Fruit fly (Drosophila melanogaster) whole organism, embryonic: ENCODE data around the gene Muc68D.

ENCODE experiments used
- ATbp ChIP-seq: fragments of 200-800 bp; sonication (Bioruptor generic); optimal IDR thresholded peaks from 2 replicates; lab custom pipeline; 2017; ENCODE audit warnings: missing biosample characterization, mild to moderate bottlenecking, missing genetic modification characterization, missing genetic modification reagents
- Adf1 ChIP-seq: fragments of 200-800 bp; sonication (Bioruptor generic); IDR thresholded peaks from 2 replicates; pipeline ENCODE4 v1.3.6; 2022; ENCODE audit warnings: missing biosample characterization, missing genetic modification characterization
- B-H1 ChIP-seq: fragments of 200-800 bp; sonication (Bioruptor generic); IDR thresholded peaks from 3 replicates; pipeline ENCODE4 v1.3.6; 2022; ENCODE audit warnings: missing biosample characterization, missing genetic modification characterization
- Bdp1 ChIP-seq: fragments of 200-800 bp; sonication (Bioruptor generic); optimal IDR thresholded peaks from 3 replicates; lab custom pipeline; 2016; ENCODE audit warnings: missing biosample characterization, missing genetic modification characterization
- CG10321 ChIP-seq: fragments of 200-800 bp; sonication (Bioruptor generic); IDR thresholded peaks from 2 replicates; pipeline ENCODE4 v1.3.6; 2022; ENCODE audit warnings: missing biosample characterization, missing genetic modification characterization
- CG10543 ChIP-seq: fragments of 200-800 bp; sonication (Bioruptor generic); optimal IDR thresholded peaks from 3 replicates; lab custom pipeline; 2017; ENCODE audit warnings: missing biosample characterization, mild to moderate bottlenecking, missing genetic modification characterization, moderate library complexity
- CG12155 ChIP-seq: fragments of 200-800 bp; sonication (Bioruptor generic); optimal IDR thresholded peaks from 3 replicates; lab custom pipeline; 2016; ENCODE audit warnings: missing biosample characterization, missing genetic modification characterization
- CG12219 ChIP-seq: fragments of 200-800 bp; sonication (Bioruptor generic); optimal IDR thresholded peaks from 3 replicates; lab custom pipeline; 2018; ENCODE audit warnings: missing biosample characterization, mild to moderate bottlenecking, missing genetic modification characterization
- CG13424 ChIP-seq: fragments of 200-800 bp; sonication (Bioruptor generic); optimal IDR thresholded peaks from 2 replicates; lab custom pipeline; 2019; ENCODE audit warnings: missing biosample characterization, mild to moderate bottlenecking, missing genetic modification characterization, moderate library complexity
- CG14710 ChIP-seq: fragments of 200-800 bp; sonication (Bioruptor generic); optimal IDR thresholded peaks from 3 replicates; lab custom pipeline; 2019; ENCODE audit warnings: missing biosample characterization, mild to moderate bottlenecking, missing genetic modification characterization, moderate library complexity
- CG15011 ChIP-seq: fragments of 200-800 bp; sonication (Bioruptor generic); optimal IDR thresholded peaks from 3 replicates; lab custom pipeline; 2018; ENCODE audit warnings: missing biosample characterization, mild to moderate bottlenecking, missing genetic modification characterization
- CG16863 ChIP-seq: fragments of 200-800 bp; sonication (Bioruptor generic); optimal IDR thresholded peaks from 3 replicates; lab custom pipeline; 2016; ENCODE audit warnings: missing biosample characterization, missing genetic modification characterization
- CG17328 ChIP-seq: fragments of 200-800 bp; sonication (Bioruptor generic); IDR thresholded peaks from 2 replicates; pipeline ENCODE4 v1.3.6; 2022; ENCODE audit warnings: missing biosample characterization, missing genetic modification characterization
- CG18764 ChIP-seq: fragments of 200-800 bp; sonication (Bioruptor generic); optimal IDR thresholded peaks from 3 replicates; lab custom pipeline; 2016; ENCODE audit warnings: missing biosample characterization, missing genetic modification characterization
- CG2889 ChIP-seq: fragments of 200-800 bp; sonication (Bioruptor generic); IDR thresholded peaks from 3 replicates; pipeline ENCODE4 v1.3.6; 2022; ENCODE audit warnings: missing biosample characterization, missing genetic modification characterization
- CG30403 ChIP-seq: fragments of 200-800 bp; sonication (Bioruptor generic); optimal IDR thresholded peaks from 3 replicates; lab custom pipeline; 2016; ENCODE audit warnings: missing biosample characterization, missing genetic modification characterization
- CG31224 ChIP-seq: fragments of 200-800 bp; sonication (Bioruptor generic); IDR thresholded peaks from 2 replicates; pipeline ENCODE4 v1.3.6; 2022; ENCODE audit warnings: missing biosample characterization, missing genetic modification characterization
- CG31388 ChIP-seq: fragments of 200-800 bp; sonication (Bioruptor generic); optimal IDR thresholded peaks from 2 replicates; lab custom pipeline; 2016; ENCODE audit warnings: missing biosample characterization, missing genetic modification characterization
- CG4424 ChIP-seq: fragments of 200-800 bp; sonication (Bioruptor generic); optimal IDR thresholded peaks from 3 replicates; lab custom pipeline; 2016; ENCODE audit warnings: missing biosample characterization, missing genetic modification characterization
- CG4617 ChIP-seq: fragments of 200-800 bp; sonication (Bioruptor generic); optimal IDR thresholded peaks from 3 replicates; lab custom pipeline; 2016; ENCODE audit warnings: missing biosample characterization, missing genetic modification characterization, borderline replicate concordance
- CG5245 ChIP-seq: fragments of 200-800 bp; sonication (Bioruptor generic); optimal IDR thresholded peaks from 3 replicates; lab custom pipeline; 2016; ENCODE audit warnings: missing biosample characterization, missing genetic modification characterization
- CG6689 ChIP-seq: fragments of 200-800 bp; sonication (Bioruptor generic); IDR thresholded peaks from 2 replicates; pipeline ENCODE4 v1.3.6; 2022; ENCODE audit warnings: missing biosample characterization, missing genetic modification characterization
- CG9215 ChIP-seq: fragments of 200-800 bp; sonication (Bioruptor generic); IDR thresholded peaks from 2 replicates; pipeline ENCODE4 v1.3.6; 2022; ENCODE audit warnings: missing biosample characterization, missing genetic modification characterization
- CG9727 ChIP-seq: fragments of 200-800 bp; sonication (Bioruptor generic); optimal IDR thresholded peaks from 3 replicates; lab custom pipeline; 2017; ENCODE audit warnings: missing biosample characterization, mild to moderate bottlenecking, missing genetic modification characterization
- E2f1 ChIP-seq: fragments of 200-800 bp; sonication (Bioruptor generic); IDR thresholded peaks from 2 replicates; pipeline ENCODE4 v1.3.6; 2022; ENCODE audit warnings: missing biosample characterization, missing genetic modification characterization
- Fer2 ChIP-seq: fragments of 200-800 bp; sonication (Bioruptor generic); optimal IDR thresholded peaks from 2 replicates; lab custom pipeline; 2018; ENCODE audit warnings: missing biosample characterization, mild to moderate bottlenecking, missing genetic modification characterization, moderate library complexity
- Hey ChIP-seq: fragments of 200-800 bp; sonication (Bioruptor generic); optimal IDR thresholded peaks from 3 replicates; lab custom pipeline; 2018; ENCODE audit warnings: missing biosample characterization, mild to moderate bottlenecking, missing genetic modification characterization
- MBD-R2 ChIP-seq: fragments of 200-800 bp; sonication (Bioruptor generic); IDR thresholded peaks from 2 replicates; pipeline ENCODE4 v1.3.6; 2022; ENCODE audit warnings: missing biosample characterization, missing genetic modification characterization
- NFAT ChIP-seq: fragments of 200-800 bp; sonication (Bioruptor generic); IDR thresholded peaks from 2 replicates; pipeline ENCODE4 v1.3.6; 2022; ENCODE audit warnings: missing biosample characterization, missing genetic modification characterization
- NfI ChIP-seq: fragments of 200-800 bp; sonication (Bioruptor generic); optimal IDR thresholded peaks from 3 replicates; lab custom pipeline; 2018; ENCODE audit warnings: missing biosample characterization, mild to moderate bottlenecking, missing genetic modification characterization, moderate library complexity
- Oli ChIP-seq: fragments of 200-800 bp; sonication (Bioruptor generic); optimal IDR thresholded peaks from 2 replicates; lab custom pipeline; 2018; ENCODE audit warnings: missing biosample characterization, mild to moderate bottlenecking, missing genetic modification characterization, moderate library complexity
- Ptx1 ChIP-seq: fragments of 200-800 bp; sonication (Bioruptor generic); IDR thresholded peaks from 2 replicates; pipeline ENCODE4 v1.3.6; 2022; ENCODE audit warnings: missing biosample characterization, missing genetic modification characterization
- Six4 ChIP-seq: fragments of 200-800 bp; sonication (Bioruptor generic); optimal IDR thresholded peaks from 2 replicates; lab custom pipeline; 2016; ENCODE audit warnings: missing biosample characterization, missing genetic modification characterization
- Taf1 ChIP-seq: fragments of 200-800 bp; sonication (Bioruptor generic); IDR thresholded peaks from 2 replicates; pipeline ENCODE4 v1.3.6; 2022; ENCODE audit warnings: missing biosample characterization, missing genetic modification characterization
- Xbp1 ChIP-seq: fragments of 200-800 bp; sonication (Bioruptor generic); optimal IDR thresholded peaks from 3 replicates; lab custom pipeline; 2016; ENCODE audit warnings: missing biosample characterization, mild to moderate bottlenecking, missing genetic modification characterization
- Xrp1 ChIP-seq: fragments of 200-800 bp; sonication (Bioruptor generic); IDR thresholded peaks from 2 replicates; pipeline ENCODE4 v1.3.6; 2022; ENCODE audit warnings: missing biosample characterization, missing genetic modification characterization
- ci ChIP-seq: fragments of 200-800 bp; sonication (Bioruptor generic); IDR thresholded peaks from 3 replicates; pipeline ENCODE4 v1.3.6; 2022; ENCODE audit warnings: missing biosample characterization, missing genetic modification characterization
- esg ChIP-seq: fragments of 200-800 bp; sonication (Bioruptor generic); conservative IDR thresholded peaks from 2 replicates; pipeline ENCODE4 v1.3.6; 2022; ENCODE audit warnings: missing biosample characterization, missing genetic modification characterization
- gro ChIP-seq: fragments of 200-800 bp; sonication (Bioruptor generic); optimal IDR thresholded peaks from 2 replicates; lab custom pipeline; 2016; ENCODE audit warnings: missing biosample characterization, missing genetic modification characterization
- gsb ChIP-seq: fragments of 200-800 bp; sonication (Bioruptor generic); IDR thresholded peaks from 2 replicates; pipeline ENCODE4 v1.3.6; 2022; ENCODE audit warnings: missing biosample characterization, missing genetic modification characterization
- lilli ChIP-seq: fragments of 200-800 bp; sonication (Bioruptor generic); optimal IDR thresholded peaks from 3 replicates; lab custom pipeline; 2016; ENCODE audit warnings: missing biosample characterization, missing genetic modification characterization
- lmd ChIP-seq: fragments of 200-800 bp; sonication (Bioruptor generic); IDR thresholded peaks from 2 replicates; pipeline ENCODE4 v1.3.6; 2022; ENCODE audit warnings: missing biosample characterization, missing genetic modification characterization
- nmo ChIP-seq: fragments of 200-800 bp; sonication (Bioruptor generic); optimal IDR thresholded peaks from 2 replicates; lab custom pipeline; 2018; ENCODE audit warnings: missing biosample characterization, mild to moderate bottlenecking, missing genetic modification characterization, moderate library complexity
- pho ChIP-seq: fragments of 200-800 bp; sonication (Bioruptor generic); optimal IDR thresholded peaks from 2 replicates; lab custom pipeline; 2016; ENCODE audit warnings: missing biosample characterization, missing genetic modification characterization
- prd ChIP-seq, 3 experiments: fragments of >200 bp in 2 of 3; fragments of 200-800 bp in 1 of 3; sonication (Bioruptor generic) in 1 of 3; optimal IDR thresholded peaks in 2 of 3; IDR thresholded peaks in 1 of 3; 2 replicates in 2 of 3; 3 replicates in 1 of 3; pipeline versions ENCODE4 v1.3.6 to Lab custom; 2017 to 2022; ENCODE audit warnings: missing biosample characterization in 1 of 3, missing genetic modification characterization in 1 of 3
- row ChIP-seq: fragments of 200-800 bp; sonication (Bioruptor generic); IDR thresholded peaks from 3 replicates; pipeline ENCODE4 v1.3.6; 2022; ENCODE audit warnings: missing biosample characterization, missing genetic modification characterization
- sima ChIP-seq: fragments of 200-800 bp; sonication (Bioruptor generic); optimal IDR thresholded peaks from 2 replicates; lab custom pipeline; 2016; ENCODE audit warnings: missing biosample characterization, missing genetic modification characterization
- wor ChIP-seq: fragments of 200-800 bp; sonication (Bioruptor generic); IDR thresholded peaks from 2 replicates; pipeline ENCODE4 v1.3.6; 2022; ENCODE audit warnings: missing biosample characterization, missing genetic modification characterization
- zen ChIP-seq: fragments of 200-800 bp; sonication (Bioruptor generic); optimal IDR thresholded peaks from 3 replicates; lab custom pipeline; 2018; ENCODE audit warnings: missing biosample characterization, mild to moderate bottlenecking, missing genetic modification characterization, moderate library complexity
- zf30C ChIP-seq: fragments of 200-800 bp; sonication (Bioruptor generic); optimal IDR thresholded peaks from 3 replicates; lab custom pipeline; 2018; ENCODE audit warnings: missing biosample characterization, mild to moderate bottlenecking, missing genetic modification characterization

The Muc68D gene

dm6 chr3L:11785291-11785690, 13.3 kb upstream of the Muc68D start (continued):
- TF ChIP-seq ci (GFP tag; lab: Robert Waterston, UW) (0 out of 3 replicates have a peak, but pooled peaks have one; percentile 35), esg (GFP tag; lab: Robert Waterston, UW) (peak; percentile 54), CG14710 (tag; lab: Kevin White, UChicago) (no peak), Xrp1 (GFP tag; lab: Robert Waterston, UW) (no peak; the same call in 1 of the 2 replicates), ATbp (GFP tag; lab: Kevin White, UChicago) (no peak), Taf1 (GFP tag; lab: Robert Waterston, UW) (0 out of 2 replicates have a peak, but pooled peaks have one; percentile 15), CG18764 (GFP tag; lab: Kevin White, UChicago) (no peak), CG9727 (GFP tag; lab: Kevin White, UChicago) (peak; percentile 3), lilli (GFP tag; lab: Kevin White, UChicago) (peak; percentile 57), CG9215 (GFP tag; lab: Robert Waterston, UW) (peak; percentile 58), CG6689 (peak; percentile 60), Xbp1 (GFP tag; lab: Kevin White, UChicago) (peak; percentile 41), wor (GFP tag; lab: Robert Waterston, UW) (0 out of 2 replicates have a peak, but pooled peaks have one; percentile 28), CG2889 (GFP tag; lab: Robert Waterston, UW) (0 out of 3 replicates have a peak, but pooled peaks have one; percentile 7), CG31388 (GFP tag; lab: Kevin White, UChicago) (peak; percentile 13), nmo (GFP tag; lab: Kevin White, UChicago) (peak; percentile 24), CG30403 (peak; percentile 36), gsb (GFP tag; lab: Robert Waterston, UW) (0 out of 2 replicates have a peak, but pooled peaks have one; percentile 16), CG10543 (peak; percentile 67), lmd (GFP tag; lab: Robert Waterston, UW) (peak; percentile 60; the same call in 1 of the 2 replicates), B-H1 (GFP tag; lab: Robert Waterston, UW) (peak; percentile 31; the same call in 2 of the 3 replicates), CG13424 (tag; lab: Kevin White, UChicago) (peak; percentile 69), pho (peak; percentile 29), Fer2 (tag; lab: Kevin White, UChicago) (peak; percentile 7), row (GFP tag; lab: Robert Waterston, UW) (peak; percentile 76), CG12219 (no peak), zen (no peak), Oli (tag; lab: Kevin White, UChicago) (peak; percentile 47), Hey (tag; lab: Kevin White, UChicago) (no peak), CG5245 (GFP tag; lab: Kevin White, UChicago) (peak; percentile 8), MBD-R2 (GFP tag; lab: Robert Waterston, UW) (peak; percentile 24; the same call in 1 of the 2 replicates), Adf1 (0 out of 2 replicates have a peak, but pooled peaks have one; percentile 24), CG4424 (peak; percentile 1), NfI (GFP tag; lab: Kevin White, UChicago) (peak; percentile 31), CG15011 (GFP tag; lab: Kevin White, UChicago) (peak; percentile 4), NFAT (GFP tag; lab: Robert Waterston, UW) (peak; percentile 31; the same call in 1 of the 2 replicates), zf30C (no peak), sima (GFP tag; lab: Kevin White, UChicago) (no peak), Ptx1 (peak; percentile 64), CG12155 (GFP tag; lab: Kevin White, UChicago) (peak; percentile 23), Bdp1 (GFP tag; lab: Kevin White, UChicago) (no peak), Six4 (GFP tag; lab: Kevin White, UChicago) (no peak), prd (optimal IDR thresholded peaks at IDR 0.05; lab: Kevin White, UChicago) (no peak), prd (GFP tag; IDR thresholded peaks at IDR 0.05; lab: Robert Waterston, UW) (peak; percentile 54; the same call in 2 of the 3 replicates), E2f1 (GFP tag; lab: Robert Waterston, UW) (0 out of 2 replicates have a peak, but pooled peaks have one; percentile 40), CG16863 (peak; percentile 19), CG10321 (0 out of 2 replicates have a peak, but pooled peaks have one; percentile 21), CG4617 (no peak), CG31224 (GFP tag; lab: Robert Waterston, UW) (peak; percentile 27; the same call in 1 of the 2 replicates), CG17328 (GFP tag; lab: Robert Waterston, UW) (peak; percentile 37; the same call in 1 of the 2 replicates), gro (GFP tag; lab: Kevin White, UChicago) (no peak)
